Worm (Caenorhabditis elegans): ENCODE data around the gene F40A3.6.

F40A3.6 gene

DNA sequence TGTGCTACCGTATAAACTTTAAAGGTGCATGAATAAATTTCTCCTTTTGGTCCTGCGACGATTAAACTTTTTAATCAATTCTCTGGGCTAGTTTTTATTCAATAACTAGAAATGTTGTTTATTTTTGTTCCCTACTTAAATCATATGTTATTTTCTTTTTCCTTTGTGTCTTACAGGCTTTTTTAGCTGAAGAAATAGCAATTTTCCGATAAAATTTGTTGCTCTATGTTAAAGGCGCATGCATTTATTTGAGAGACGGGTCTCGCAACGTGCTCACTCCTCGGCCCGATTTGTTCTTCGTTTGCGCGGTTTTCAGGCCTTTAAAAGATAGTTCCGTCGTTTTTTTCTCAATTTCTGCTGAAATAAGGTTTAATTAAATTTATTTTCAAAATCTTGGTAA lies 39.8 kb downstream of the F40A3.6 start:
- no peak for TF ChIP-seq ekl-4 (GFP tag; IDR thresholded peaks at IDR 0.05)
- TF ChIP-seq lsl-1 (GFP tag; optimal IDR thresholded peaks at IDR 0.05): peak; percentile 84
- no peak for TF ChIP-seq F55B11.4 (tag; optimal IDR thresholded peaks at IDR 0.05; ENCODE audit: borderline replicate concordance, insufficient read depth)
- peak; percentile 42 for TF ChIP-seq madf-8 (GFP tag; conservative IDR thresholded peaks at IDR 0.05)
- peak; percentile 76 for TF ChIP-seq madf-6 (GFP tag; IDR thresholded peaks at IDR 0.05)
- no peak for TF ChIP-seq snpc-4 (GFP tag; optimal IDR thresholded peaks at IDR 0.05)
- peak in 1 of 4 experiments; percentile 26 for TF ChIP-seq snpc-4 (tag; optimal IDR thresholded peaks at IDR 0.05)
- peak; percentile 87 for TF ChIP-seq F33H1.4 (GFP tag; IDR thresholded peaks at IDR 0.05)
- no peak for TF ChIP-seq C17E4.6 (GFP tag; IDR thresholded peaks at IDR 0.05)
- TF ChIP-seq D2030.7 (GFP tag; IDR thresholded peaks at IDR 0.05): peak; percentile 45; the same call in 1 of the 2 replicates
- TF ChIP-seq hsf-1 (GFP tag; IDR thresholded peaks at IDR 0.05): peak; percentile 64
- TF ChIP-seq snpc-1.3 (tag; optimal IDR thresholded peaks at IDR 0.05; ENCODE audit: insufficient read depth): peak; percentile 14
- TF ChIP-seq ceh-91 (GFP tag; IDR thresholded peaks at IDR 0.05): peak; percentile 38; the same call in 1 of the 2 replicates
- no peak for TF ChIP-seq B0261.1 (tag; optimal IDR thresholded peaks at IDR 0.05)
- peak; percentile 47 for TF ChIP-seq dox-1 (GFP tag; IDR thresholded peaks at IDR 0.05)
- peak; percentile 43; the same call in 1 of the 2 replicates for TF ChIP-seq hmg-1.2 (GFP tag; IDR thresholded peaks at IDR 0.05)
- peak; percentile 75 for TF ChIP-seq xnd-1 (tag; optimal IDR thresholded peaks at IDR 0.05)
- TF ChIP-seq efl-1 (GFP tag; optimal IDR thresholded peaks at IDR 0.05): peak; percentile 85
- TF ChIP-seq ZK185.1 (tag; optimal IDR thresholded peaks at IDR 0.05; ENCODE audit: poor library complexity, severe bottlenecking): no peak
- TF ChIP-seq dpl-1 (GFP tag; optimal IDR thresholded peaks at IDR 0.05): peak; percentile 47
- no peak for TF ChIP-seq T07F8.4 (tag; optimal IDR thresholded peaks at IDR 0.05)

DNA sequence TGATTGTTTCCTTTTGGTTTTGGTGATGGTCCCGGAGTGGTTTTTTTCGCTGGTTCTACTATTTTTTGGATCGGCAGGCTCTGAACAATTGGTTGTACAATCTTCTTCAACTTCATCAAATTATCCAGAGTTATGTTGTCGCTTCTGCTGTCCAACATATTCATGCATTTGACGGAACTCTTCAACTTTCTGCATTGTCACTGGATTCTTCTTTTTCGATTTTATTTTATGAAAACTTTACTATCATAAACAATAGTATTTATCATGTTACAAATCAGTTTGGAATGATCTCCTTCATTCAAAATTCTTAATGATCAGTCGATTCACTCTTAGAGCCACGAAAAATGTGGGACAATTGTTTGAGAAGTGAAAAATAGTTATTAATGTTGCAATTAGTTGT lies 41.6 kb downstream of the F40A3.6 start:
- 0 out of 2 replicates have a peak, but pooled peaks have one; percentile 56 for TF ChIP-seq ekl-4 (GFP tag; IDR thresholded peaks at IDR 0.05)
- peak; percentile 84 for TF ChIP-seq hsf-1 (GFP tag; IDR thresholded peaks at IDR 0.05)
- TF ChIP-seq T26A5.8 (tag; optimal IDR thresholded peaks at IDR 0.05): no peak
- TF ChIP-seq tlf-1 (GFP tag; optimal IDR thresholded peaks at IDR 0.05): no peak
- TF ChIP-seq C06A6.2 (GFP tag; conservative IDR thresholded peaks at IDR 0.05): no peak
- peak; percentile 38; the same call in 1 of the 2 replicates for TF ChIP-seq attf-6 (GFP tag; IDR thresholded peaks at IDR 0.05)
- no peak for TF ChIP-seq ztf-28 (GFP tag; IDR thresholded peaks at IDR 0.05)
- TF ChIP-seq egl-44 (GFP tag; IDR thresholded peaks at IDR 0.05): no peak
- peak; percentile 29; the same call in 1 of the 2 replicates for TF ChIP-seq madf-6 (GFP tag; IDR thresholded peaks at IDR 0.05)
- TF ChIP-seq F49E8.2 (tag; optimal IDR thresholded peaks at IDR 0.05; ENCODE audit: insufficient read depth): peak; percentile 73

DNA sequence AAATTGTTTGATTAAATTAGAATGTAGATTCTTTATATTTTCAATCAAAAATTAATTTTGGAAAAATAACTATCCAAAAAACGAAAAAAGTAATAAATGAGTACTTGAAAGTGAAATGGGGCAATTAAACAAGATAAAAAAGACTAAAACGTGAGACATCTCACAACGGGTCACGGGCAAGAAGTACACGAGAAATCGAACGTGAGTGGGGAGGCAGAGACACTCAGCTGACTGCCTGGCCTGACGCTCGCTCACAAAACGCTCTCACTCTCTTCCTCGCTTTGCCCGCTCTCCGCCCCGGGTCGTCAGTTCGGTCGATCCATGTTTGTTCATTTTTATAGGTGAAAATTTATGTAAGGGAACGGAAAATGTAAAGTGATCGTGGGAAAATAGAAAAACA lies 45.4 kb downstream of the F40A3.6 start:
- TF ChIP-seq dox-1 (GFP tag; IDR thresholded peaks at IDR 0.05) (peak; percentile 50; the same call in 1 of the 2 replicates), K12H6.12 (tag; optimal IDR thresholded peaks at IDR 0.05) (no peak), nhr-80 (tag; optimal IDR thresholded peaks at IDR 0.05) (peak; percentile 49), Y53G8AR.9 (GFP tag; conservative IDR thresholded peaks at IDR 0.05) (no peak), let-526 (GFP tag; IDR thresholded peaks at IDR 0.05) (no peak), snpc-4 (GFP tag; optimal IDR thresholded peaks at IDR 0.05) (no peak), snpc-4 (tag; optimal IDR thresholded peaks at IDR 0.05) (peak in 1 of 4 experiments; percentile 8), attf-6 (GFP tag; IDR thresholded peaks at IDR 0.05) (no peak), rcor-1 (GFP tag; IDR thresholded peaks at IDR 0.05) (no peak), lin-26 (GFP tag; IDR thresholded peaks at IDR 0.05) (no peak), mel-28 (tag; optimal IDR thresholded peaks at IDR 0.05; ENCODE audit: borderline replicate concordance) (peak; percentile 10), madf-10 (tag; optimal IDR thresholded peaks at IDR 0.05) (no peak), snpc-1.1 (tag; optimal IDR thresholded peaks at IDR 0.05; ENCODE audit: insufficient read depth) (no peak), unc-130 (GFP tag; optimal IDR thresholded peaks at IDR 0.05) (no peak), ceh-27 (GFP tag; optimal IDR thresholded peaks at IDR 0.05) (peak; percentile 33), attf-5 (GFP tag; optimal IDR thresholded peaks at IDR 0.05) (peak; percentile 19), mcd-1 (GFP tag; IDR thresholded peaks at IDR 0.05) (peak; percentile 24; the same call in 1 of the 2 replicates), F57C9.4 (tag; optimal IDR thresholded peaks at IDR 0.05) (no peak), B0336.3 (GFP tag; IDR thresholded peaks at IDR 0.05) (no peak), Y95B8A.8 (GFP tag; IDR thresholded peaks at IDR 0.05) (no peak), atf-7 (tag; optimal IDR thresholded peaks at IDR 0.05) (peak; percentile 2)
